Worm (Caenorhabditis elegans): ENCODE data around the gene W10G11.1.

W10G11.1 gene

ce11 chrII:3553453-3553852 is 7.0 kb downstream of the W10G11.1 start, which contains the start of gene dnc-3 (continued):
- TF ChIP-seq nhr-20 (tag; optimal IDR thresholded peaks at IDR 0.05) = peak; percentile 80
- TF ChIP-seq unc-62 (GFP tag; optimal IDR thresholded peaks at IDR 0.05) = no peak
- TF ChIP-seq xbp-1 (tag; optimal IDR thresholded peaks at IDR 0.05) = peak; percentile 84
- peak; percentile 43 for TF ChIP-seq lin-39 (tag; optimal IDR thresholded peaks at IDR 0.05)
- TF ChIP-seq mef-2 (tag; optimal IDR thresholded peaks at IDR 0.05) = no peak
- TF ChIP-seq unc-130 (tag; optimal IDR thresholded peaks at IDR 0.05) = no peak
- TF ChIP-seq ztf-4 (tag; optimal IDR thresholded peaks at IDR 0.05) = no peak
- peak; percentile 50; the same call in 1 of the 2 replicates for TF ChIP-seq mab-9 (GFP tag; IDR thresholded peaks at IDR 0.05)
- peak; percentile 56 for TF ChIP-seq unc-86 (tag; optimal IDR thresholded peaks at IDR 0.05)
- TF ChIP-seq pag-3 (tag; optimal IDR thresholded peaks at IDR 0.05; ENCODE audit: borderline replicate concordance, insufficient read depth) = no peak
- no peak for TF ChIP-seq ama-1 (optimal IDR thresholded peaks at IDR 0.05)
- no peak for TF ChIP-seq tlp-1 (tag; optimal IDR thresholded peaks at IDR 0.05)
- TF ChIP-seq F16B12.6 (tag; optimal IDR thresholded peaks at IDR 0.05) = peak; percentile 83
- TF ChIP-seq nhr-12 (tag; optimal IDR thresholded peaks at IDR 0.05) = no peak
- peak; percentile 52 to 56 (median 56) for TF ChIP-seq dpl-1 (GFP tag; optimal IDR thresholded peaks at IDR 0.05)
- no peak for TF ChIP-seq ces-1 (GFP tag; optimal IDR thresholded peaks at IDR 0.05)
- TF ChIP-seq Y116A8C.19 (tag; optimal IDR thresholded peaks at IDR 0.05; ENCODE audit: borderline replicate concordance) = no peak
- peak; percentile 19 for TF ChIP-seq efl-3 (GFP tag; optimal IDR thresholded peaks at IDR 0.05)
- TF ChIP-seq dsc-1 (tag; optimal IDR thresholded peaks at IDR 0.05) = peak; percentile 91
- peak; percentile 50 for TF ChIP-seq ceh-8 (GFP tag; optimal IDR thresholded peaks at IDR 0.05)
- peak; percentile 81 for TF ChIP-seq irx-1 (tag; optimal IDR thresholded peaks at IDR 0.05)
- no peak for TF ChIP-seq ceh-63 (GFP tag; optimal IDR thresholded peaks at IDR 0.05)
- TF ChIP-seq elt-3 (tag; optimal IDR thresholded peaks at IDR 0.05) = no peak
- TF ChIP-seq lin-14 (GFP tag; optimal IDR thresholded peaks at IDR 0.05) = peak; percentile 80
- TF ChIP-seq blmp-1 (tag; optimal IDR thresholded peaks at IDR 0.05) = peak; percentile 20
- no peak for TF ChIP-seq hlh-4 (tag; optimal IDR thresholded peaks at IDR 0.05)
- peak; percentile 77 for TF ChIP-seq C04F5.9 (tag; optimal IDR thresholded peaks at IDR 0.05)
- TF ChIP-seq egl-27 (tag; optimal IDR thresholded peaks at IDR 0.05) = no peak
- TF ChIP-seq nhr-77 (tag; optimal IDR thresholded peaks at IDR 0.05) = peak; percentile 24
- no peak for TF ChIP-seq vab-15 (tag; optimal IDR thresholded peaks at IDR 0.05)
- TF ChIP-seq aly-2 (tag; optimal IDR thresholded peaks at IDR 0.05) = peak; percentile 20
- peak; percentile 62 for TF ChIP-seq elt-2 (tag; optimal IDR thresholded peaks at IDR 0.05)
- no peak for TF ChIP-seq skn-1 (tag; optimal IDR thresholded peaks at IDR 0.05)
- TF ChIP-seq nhr-71 (tag; optimal IDR thresholded peaks at IDR 0.05) = peak; percentile 86

ce11 chrII:3550352-3550751 is 10.1 kb downstream of the W10G11.1 start, which contains the start of gene W10G11.19:
TSS of gene W10G11.19 (plus strand) at chrII:3550652.
- TF ChIP-seq efl-3 (GFP tag; optimal IDR thresholded peaks at IDR 0.05) = no peak
- TF ChIP-seq egl-27 (tag; optimal IDR thresholded peaks at IDR 0.05) = no peak
- no peak for TF ChIP-seq lin-35 (GFP tag; optimal IDR thresholded peaks at IDR 0.05)
- TF ChIP-seq F16B12.6 (tag; optimal IDR thresholded peaks at IDR 0.05) = no peak
- no peak for TF ChIP-seq Y116A8C.19 (tag; optimal IDR thresholded peaks at IDR 0.05; ENCODE audit: borderline replicate concordance)
- TF ChIP-seq ama-1 (optimal IDR thresholded peaks at IDR 0.05) = no peak
- TF ChIP-seq ceh-90 (tag; optimal IDR thresholded peaks at IDR 0.05) = no peak
- TF ChIP-seq grh-1 (GFP tag; IDR thresholded peaks at IDR 0.05) = no peak
- TF ChIP-seq ztf-4 (tag; optimal IDR thresholded peaks at IDR 0.05) = no peak
- no peak for TF ChIP-seq nhr-20 (tag; optimal IDR thresholded peaks at IDR 0.05)

ce11 chrII:3547282-3547681 is 13.2 kb downstream of the W10G11.1 start:
- TF ChIP-seq blmp-1 (tag; optimal IDR thresholded peaks at IDR 0.05) (no peak), nhr-76 (tag; optimal IDR thresholded peaks at IDR 0.05) (no peak), mep-1 (tag; optimal IDR thresholded peaks at IDR 0.05) (peak; percentile 21), unc-30 (tag; optimal IDR thresholded peaks at IDR 0.05) (no peak), ceh-63 (GFP tag; optimal IDR thresholded peaks at IDR 0.05) (no peak), mab-9 (GFP tag; IDR thresholded peaks at IDR 0.05) (no peak), dpl-1 (GFP tag; optimal IDR thresholded peaks at IDR 0.05) (peak in 1 of 3 experiments; percentile 15), pax-3 (tag; optimal IDR thresholded peaks at IDR 0.05) (no peak), zag-1 (tag; optimal IDR thresholded peaks at IDR 0.05) (no peak), C16A3.4 (tag; optimal IDR thresholded peaks at IDR 0.05) (no peak), lir-3 (tag; optimal IDR thresholded peaks at IDR 0.05; ENCODE audit: poor library complexity) (no peak), nhr-47 (tag; optimal IDR thresholded peaks at IDR 0.05) (peak; percentile 42), isw-1 (GFP tag; IDR thresholded peaks at IDR 0.05) (no peak), F16B12.6 (tag; optimal IDR thresholded peaks at IDR 0.05) (peak; percentile 36), nhr-84 (tag; optimal IDR thresholded peaks at IDR 0.05) (no peak), lin-39 (tag; optimal IDR thresholded peaks at IDR 0.05) (no peak), fkh-8 (tag; optimal IDR thresholded peaks at IDR 0.05) (peak; percentile 30), nhr-11 (tag; optimal IDR thresholded peaks at IDR 0.05) (no peak), lsy-2 (tag; optimal IDR thresholded peaks at IDR 0.05) (peak; percentile 36 to 47), lin-14 (GFP tag; optimal IDR thresholded peaks at IDR 0.05) (peak; percentile 89)

Measured in whole organism, L1 larva.